Fruit fly (Drosophila melanogaster): Measurements from ENCODE around the gene Cpr72Ec.

dm6 chr3L:16329495-16329894, 37.6 kb downstream of the Cpr72Ec start, which contains the start of gene CG33061:
- TF ChIP-seq h (optimal IDR thresholded peaks at IDR 0.05) (no peak), ttk (optimal IDR thresholded peaks at IDR 0.05) (no peak)
